Fruit fly (Drosophila melanogaster) whole organism, pupa: Measurements from ENCODE around the gene CG43610.

ENCODE experiments used
- CG15710 ChIP-seq: fragments of 200-800 bp; sonication (Bioruptor generic); optimal IDR thresholded peaks from 2 replicates; lab custom pipeline; 2018; ENCODE audit warnings: missing biosample characterization, mild to moderate bottlenecking, missing genetic modification characterization, moderate library complexity
- EcR ChIP-seq: fragments of 200-800 bp; sonication (Bioruptor generic); optimal IDR thresholded peaks from 3 replicates; lab custom pipeline; 2019; ENCODE audit warnings: missing biosample characterization, missing genetic modification characterization, mild to moderate bottlenecking, moderate library complexity, missing genetic modification reagents
- Snoo ChIP-seq: fragments of 200-800 bp; sonication (Bioruptor generic); optimal IDR thresholded peaks from 3 replicates; lab custom pipeline; 2017; ENCODE audit warnings: missing biosample characterization, mild to moderate bottlenecking, missing genetic modification characterization, inconsistent platforms

- TF ChIP-seq Snoo (no peak), EcR (GFP tag; lab: Kevin White, UChicago) (no peak), CG15710 (no peak)
Observed at dm6 chr2L:6818357-6818756, 19.4 kb downstream of the CG43610 start.
